Worm (Caenorhabditis elegans): Measurements from ENCODE around the gene pdzd-8.

- no peak for TF ChIP-seq lsy-2 (tag; optimal IDR thresholded peaks at IDR 0.05)
- TF ChIP-seq blmp-1 (tag; optimal IDR thresholded peaks at IDR 0.05; ENCODE audit: insufficient read depth), result no peak
These were observed 7.3 kb upstream of the pdzd-8 start, which contains the start of gene suex-2 for ce11 chrIV:8967990-8968389.

Data from whole organism, L2 larva.